Comparison of ENCODE assay signal across 3 fruit fly cellular contexts in the genomic region with DNA sequence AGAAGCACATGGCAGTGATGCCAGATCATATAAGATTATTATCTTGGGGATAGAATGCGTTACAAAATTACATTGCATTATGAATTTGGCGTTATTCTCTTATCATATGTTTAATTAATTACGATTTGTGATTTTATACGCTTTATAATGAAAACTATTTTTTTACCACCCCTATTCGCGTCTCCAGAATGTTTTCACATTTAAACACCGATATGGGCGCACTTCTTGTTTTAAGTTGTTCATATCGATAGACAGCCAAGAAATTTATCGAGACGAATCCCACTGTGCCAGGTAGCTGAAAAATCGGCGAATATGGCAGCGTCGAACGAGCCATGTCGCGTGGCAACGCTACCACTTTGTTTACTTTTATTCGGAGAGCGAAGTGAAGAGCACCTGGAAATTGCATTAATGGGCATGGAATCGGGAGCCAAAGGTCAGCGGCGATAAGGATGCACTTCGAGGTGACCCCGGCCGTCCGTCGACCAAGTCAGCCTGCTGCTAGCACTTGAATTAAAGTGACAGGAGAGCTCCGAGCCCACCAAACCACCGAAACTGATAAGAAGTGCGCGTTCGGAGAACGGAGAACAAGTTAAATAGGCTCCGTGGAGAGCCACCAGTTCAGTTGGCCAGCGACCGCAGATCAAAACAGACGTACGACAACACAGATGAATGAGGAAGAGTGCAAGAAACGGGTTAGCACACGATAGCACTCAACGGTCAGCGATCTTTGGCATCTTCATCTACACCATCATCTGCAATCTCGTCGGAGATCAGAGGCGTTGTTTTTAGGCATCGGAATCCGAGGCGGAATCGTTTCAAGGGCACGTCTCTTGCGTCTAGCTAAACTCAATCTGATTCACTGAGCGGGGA.
A peak's percentile ranks its signal among the peaks of the same experiment; 100 is the strongest.
TF ChIP-seq lines count a peak whose summit lies in the region.

TSS of gene Gale (plus strand) at position 401 of the 870 bp plus-strand sequence.

TF ChIP-seq in whole organism, adult, 20 proteins besides CTCF, POLR2A, EP300 and RAD21 (continued from another document):
- TF ChIP-seq CG14711 (tag; optimal IDR thresholded peaks at IDR 0.05; lab: Kevin White, UChicago) = no peak
- no peak for TF ChIP-seq Clk (GFP tag; optimal IDR thresholded peaks at IDR 0.05; lab: Kevin White, UChicago)
- no peak for TF ChIP-seq pad (GFP tag; optimal IDR thresholded peaks at IDR 0.05; lab: Kevin White, UChicago)
- TF ChIP-seq CG12768 (GFP tag; optimal IDR thresholded peaks at IDR 0.05; lab: Kevin White, UChicago) = peak; percentile 34

TF ChIP-seq in whole organism, embryonic, 481 proteins besides CTCF, POLR2A, EP300 and RAD21 (continued from another document and continues in another):
- no peak for TF ChIP-seq Abd-B (GFP tag; optimal IDR thresholded peaks at IDR 0.05; lab: Kevin White, UChicago)
- TF ChIP-seq hkb (optimal IDR thresholded peaks at IDR 0.05; lab: Kevin White, UChicago) = peak; percentile 92
- TF ChIP-seq hkb (GFP tag; IDR thresholded peaks at IDR 0.05; lab: Robert Waterston, UW) = 0 out of 2 replicates have a peak, but pooled peaks have one; percentile 35
- no peak for TF ChIP-seq CHES-1-like (GFP tag; optimal IDR thresholded peaks at IDR 0.05; lab: Kevin White, UChicago)
- no peak for TF ChIP-seq CG5245 (GFP tag; optimal IDR thresholded peaks at IDR 0.05; lab: Kevin White, UChicago)
- TF ChIP-seq hbn (GFP tag; IDR thresholded peaks at IDR 0.05; lab: Robert Waterston, UW; ENCODE audit: partially characterized antibody) = peak; percentile 60; the same call in 1 of the 2 replicates
- TF ChIP-seq pzg (GFP tag; optimal IDR thresholded peaks at IDR 0.05; lab: Kevin White, UChicago) = peak; percentile 70
- no peak for TF ChIP-seq CG4282 (GFP tag; optimal IDR thresholded peaks at IDR 0.05; lab: Kevin White, UChicago)
- TF ChIP-seq Drgx (GFP tag; IDR thresholded peaks at IDR 0.05; lab: Robert Waterston, UW) = 0 out of 2 replicates have a peak, but pooled peaks have one; percentile 17
- TF ChIP-seq Deaf1 (tag; optimal IDR thresholded peaks at IDR 0.05; lab: Kevin White, UChicago) = peak; percentile 47
- TF ChIP-seq CG15601 (tag; optimal IDR thresholded peaks at IDR 0.05; lab: Kevin White, UChicago) = no peak
- peak; percentile 40; the same call in 1 of the 3 replicates for TF ChIP-seq CG34422 (GFP tag; IDR thresholded peaks at IDR 0.05; lab: Robert Waterston, UW)
- peak; percentile 48; the same call in 1 of the 2 replicates for TF ChIP-seq sna (GFP tag; IDR thresholded peaks at IDR 0.05; lab: Robert Waterston, UW; ENCODE audit: partially characterized antibody)
- TF ChIP-seq CG6254 (GFP tag; optimal IDR thresholded peaks at IDR 0.05; lab: Kevin White, UChicago) = no peak
- peak; percentile 28 for TF ChIP-seq CG17385 (GFP tag; optimal IDR thresholded peaks at IDR 0.05; lab: Kevin White, UChicago)
- TF ChIP-seq fd96Cb (tag; optimal IDR thresholded peaks at IDR 0.05; lab: Kevin White, UChicago) = no peak
- no peak for TF ChIP-seq CG9437 (GFP tag; optimal IDR thresholded peaks at IDR 0.05; lab: Kevin White, UChicago)
- TF ChIP-seq Dref (GFP tag; IDR thresholded peaks at IDR 0.05; lab: Robert Waterston, UW) = peak; percentile 87
- no peak for TF ChIP-seq CG11093 (GFP tag; IDR thresholded peaks at IDR 0.05; lab: Robert Waterston, UW)
- TF ChIP-seq CG13624 (GFP tag; optimal IDR thresholded peaks at IDR 0.05; lab: Kevin White, UChicago) = peak; percentile 46
- peak; percentile 63 for TF ChIP-seq CG10543 (GFP tag; optimal IDR thresholded peaks at IDR 0.05; lab: Kevin White, UChicago)
- peak; percentile 7 for TF ChIP-seq gfzf (GFP tag; optimal IDR thresholded peaks at IDR 0.05; lab: Kevin White, UChicago)
- TF ChIP-seq phol (tag; optimal IDR thresholded peaks at IDR 0.05; lab: Kevin White, UChicago) = peak; percentile 6
- 0 out of 3 replicates have a peak, but pooled peaks have one; percentile 28 for TF ChIP-seq Dbx (GFP tag; IDR thresholded peaks at IDR 0.05; lab: Robert Waterston, UW)
- TF ChIP-seq Dll (GFP tag; IDR thresholded peaks at IDR 0.05; lab: Robert Waterston, UW; ENCODE audit: partially characterized antibody) = peak; percentile 74; the same call in 3 of the 4 replicates
- peak; percentile 26 for TF ChIP-seq CG12769 (tag; optimal IDR thresholded peaks at IDR 0.05; lab: Kevin White, UChicago)
- TF ChIP-seq CG10274 (GFP tag; optimal IDR thresholded peaks at IDR 0.05; lab: Kevin White, UChicago) = no peak
- TF ChIP-seq Hr3 (GFP tag; optimal IDR thresholded peaks at IDR 0.05; lab: Kevin White, UChicago) = no peak
- TF ChIP-seq Sox102F (GFP tag; optimal IDR thresholded peaks at IDR 0.05; lab: Kevin White, UChicago) = no peak
- no peak for TF ChIP-seq Atf-2 (GFP tag; optimal IDR thresholded peaks at IDR 0.05; lab: Kevin White, UChicago)
- TF ChIP-seq CG4707 (GFP tag; optimal IDR thresholded peaks at IDR 0.05; lab: Kevin White, UChicago) = no peak
- TF ChIP-seq CG32772 (GFP tag; IDR thresholded peaks at IDR 0.05; lab: Robert Waterston, UW) = 0 out of 2 replicates have a peak, but pooled peaks have one; percentile 6
- TF ChIP-seq CG12219 (GFP tag; optimal IDR thresholded peaks at IDR 0.05; lab: Kevin White, UChicago) = no peak
- peak; percentile 65 for TF ChIP-seq CG9727 (GFP tag; optimal IDR thresholded peaks at IDR 0.05; lab: Kevin White, UChicago)
- peak; percentile 30 for TF ChIP-seq Dad (GFP tag; optimal IDR thresholded peaks at IDR 0.05; lab: Kevin White, UChicago)
- TF ChIP-seq Hey (tag; optimal IDR thresholded peaks at IDR 0.05; lab: Kevin White, UChicago) = no peak
- TF ChIP-seq Ada2b (GFP tag; IDR thresholded peaks at IDR 0.05; lab: Robert Waterston, UW) = peak; percentile 4; the same call in 1 of the 2 replicates
- TF ChIP-seq CG34224 (GFP tag; IDR thresholded peaks at IDR 0.05; lab: Robert Waterston, UW; ENCODE audit: partially characterized antibody) = peak; percentile 60; the same call in 2 of the 3 replicates
- TF ChIP-seq shn (GFP tag; optimal IDR thresholded peaks at IDR 0.05; lab: Kevin White, UChicago) = no peak
- no peak for TF ChIP-seq Tbp (GFP tag; optimal IDR thresholded peaks at IDR 0.05; lab: Kevin White, UChicago)
- no peak for TF ChIP-seq gsb-n (tag; optimal IDR thresholded peaks at IDR 0.05; lab: Kevin White, UChicago)
- TF ChIP-seq Side (GFP tag; optimal IDR thresholded peaks at IDR 0.05; lab: Kevin White, UChicago) = no peak
- TF ChIP-seq MTF-1 (GFP tag; optimal IDR thresholded peaks at IDR 0.05; lab: Kevin White, UChicago; ENCODE audit: borderline replicate concordance) = no peak
- no peak for TF ChIP-seq ara (GFP tag; IDR thresholded peaks at IDR 0.05; lab: Robert Waterston, UW)
- TF ChIP-seq fd64A (GFP tag; optimal IDR thresholded peaks at IDR 0.05; lab: Kevin White, UChicago) = no peak
- TF ChIP-seq onecut (GFP tag; IDR thresholded peaks at IDR 0.05; lab: Robert Waterston, UW) = peak; percentile 38; the same call in 1 of the 2 replicates
- no peak for TF ChIP-seq odd (GFP tag; optimal IDR thresholded peaks at IDR 0.05; lab: Kevin White, UChicago)
- TF ChIP-seq CG16815 (GFP tag; optimal IDR thresholded peaks at IDR 0.05; lab: Kevin White, UChicago) = no peak
- no peak for TF ChIP-seq tio (GFP tag; optimal IDR thresholded peaks at IDR 0.05; lab: Kevin White, UChicago)
- peak; percentile 74 for TF ChIP-seq bbx (GFP tag; IDR thresholded peaks at IDR 0.05; lab: Robert Waterston, UW; ENCODE audit: partially characterized antibody)
- TF ChIP-seq GATAe (GFP tag; conservative IDR thresholded peaks at IDR 0.05; lab: Robert Waterston, UW) = peak; percentile 58
- TF ChIP-seq CG12155 (GFP tag; optimal IDR thresholded peaks at IDR 0.05; lab: Kevin White, UChicago) = no peak
- no peak for TF ChIP-seq Nf-YB (GFP tag; optimal IDR thresholded peaks at IDR 0.05; lab: Kevin White, UChicago)
- TF ChIP-seq corto (GFP tag; optimal IDR thresholded peaks at IDR 0.05; lab: Kevin White, UChicago) = no peak
- TF ChIP-seq CG30403 (GFP tag; optimal IDR thresholded peaks at IDR 0.05; lab: Kevin White, UChicago) = no peak

TF ChIP-seq in whole organism, pupa, 21 proteins besides CTCF, POLR2A, EP300 and RAD21 (continued from another document):
- TF ChIP-seq CG15710 (tag; optimal IDR thresholded peaks at IDR 0.05; lab: Kevin White, UChicago) = no peak
